Fruit fly (Drosophila melanogaster) whole organism, wandering third instar larva: ENCODE data around the gene Atx-1.

ENCODE experiments used
- Hr83 ChIP-seq: fragments of 200-300 bp; sonication (Bioruptor generic); optimal IDR thresholded peaks from 2 replicates; lab custom pipeline; 2016; ENCODE audit warnings: missing biosample characterization, mild to moderate bottlenecking, missing genetic modification characterization, moderate library complexity; ENCODE audit not compliant: poor library complexity, severe bottlenecking
- Myc ChIP-seq: fragments of >200 bp; optimal IDR thresholded peaks from 2 replicates; lab custom pipeline; 2017
- brk ChIP-seq: fragments of 200-800 bp; sonication (Bioruptor generic); optimal IDR thresholded peaks from 2 replicates; lab custom pipeline; 2016; ENCODE audit warnings: missing biosample characterization, mild to moderate bottlenecking, missing genetic modification characterization
- usp ChIP-seq: fragments of >200 bp; optimal IDR thresholded peaks from 2 replicates; lab custom pipeline; 2017; ENCODE audit warnings: missing biosample characterization, missing genetic modification characterization

DNA sequence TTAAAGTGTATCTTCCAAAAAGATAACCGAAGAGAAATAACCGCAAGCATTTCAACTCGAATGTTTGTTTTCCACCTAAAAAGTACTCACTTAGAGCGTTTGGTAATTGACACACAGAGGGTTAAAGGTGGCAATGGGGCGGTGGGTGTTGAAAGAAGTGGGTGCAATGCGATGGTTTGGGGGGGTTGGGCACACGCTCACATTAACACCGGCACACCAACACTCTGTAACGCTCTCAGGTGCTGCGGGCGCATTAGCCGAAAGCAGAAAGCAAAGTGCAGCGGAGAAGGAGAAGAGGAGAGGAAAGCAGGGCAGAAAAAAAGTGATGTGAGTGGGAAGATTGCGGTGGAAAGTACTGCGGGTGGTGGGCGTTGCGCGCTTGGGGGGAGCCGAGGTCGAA lies 42.0 kb downstream of the Atx-1 start:
- TF ChIP-seq Hr83 (GFP tag; lab: Kevin White, UChicago) (no peak), brk (GFP tag; lab: Kevin White, UChicago) (no peak), usp (GFP tag; lab: Kevin White, UChicago) (no peak), Myc (lab: Kevin White, UChicago) (no peak)
